Fruit fly (Drosophila melanogaster) whole organism, adult: Measurements from ENCODE around the gene RapGAP1.

Experiments used
- CG11617 ChIP-seq: fragments of 200-800 bp; sonication (Bioruptor generic); optimal IDR thresholded peaks from 2 replicates; lab custom pipeline; 2017; ENCODE audit warnings: mild to moderate bottlenecking, missing biosample characterization, missing genetic modification reagents, missing genetic modification characterization
- CG12768 ChIP-seq: fragments of 200-800 bp; sonication (Bioruptor generic); optimal IDR thresholded peaks from 2 replicates; lab custom pipeline; 2017; ENCODE audit warnings: missing biosample characterization, missing genetic modification characterization, mild to moderate bottlenecking, moderate library complexity, missing genetic modification reagents
- Mnt ChIP-seq: fragments of 200-800 bp; sonication (Bioruptor generic); optimal IDR thresholded peaks from 2 replicates; lab custom pipeline; 2016; ENCODE audit warnings: missing biosample characterization, mild to moderate bottlenecking, missing genetic modification characterization
- cic ChIP-seq: fragments of 200-800 bp; sonication (Bioruptor generic); optimal IDR thresholded peaks from 2 replicates; lab custom pipeline; 2017; ENCODE audit warnings: missing biosample characterization, mild to moderate bottlenecking, missing genetic modification characterization, moderate library complexity
- kay ChIP-seq: fragments of 200-800 bp; sonication (Bioruptor generic); peaks from one replicate; lab custom pipeline; 2016; ENCODE audit warnings: missing biosample characterization, missing genetic modification characterization, borderline replicate concordance

- TF ChIP-seq kay (no peak), CG11617 (GFP tag; lab: Kevin White, UChicago) (no peak), cic (GFP tag; lab: Kevin White, UChicago) (no peak), Mnt (no peak), CG12768 (GFP tag; lab: Kevin White, UChicago) (no peak)
Measured at dm6 chr2L:7495294-7495986, 83.3 kb downstream of the RapGAP1 start.
